Fruit fly (Drosophila melanogaster): Measurements from ENCODE around the gene Syt1.
A peak's percentile ranks its signal among the peaks of the same experiment; 100 is the strongest.

The Syt1 gene

dm6 chr2L:2799909-2800478 lies at the start of gene Syt1:
TSS of gene Syt1 (minus strand) at chr2L:2799979.
- TF ChIP-seq usp (GFP tag; optimal IDR thresholded peaks at IDR 0.05): no peak
- TF ChIP-seq GATAd (GFP tag; optimal IDR thresholded peaks at IDR 0.05): no peak

- TF ChIP-seq Rel (GFP tag; optimal IDR thresholded peaks at IDR 0.05) (no peak), Rel (tag; optimal IDR thresholded peaks at IDR 0.05) (peak; percentile 81), Abd-B (GFP tag; optimal IDR thresholded peaks at IDR 0.05) (no peak)
These were observed 47.4 kb upstream of the Syt1 start, which contains the start of the genes CG3117 and CG2983 for dm6 chr2L:2847112-2847682. TSS of gene CG3117 (minus strand) at chr2L:2847212. TSS of gene CG2983 (plus strand) at chr2L:2847632.

- TF ChIP-seq fru (GFP tag; optimal IDR thresholded peaks at IDR 0.05): peak; percentile 1
- no peak for TF ChIP-seq Sp1 (GFP tag; optimal IDR thresholded peaks at IDR 0.05)
- TF ChIP-seq Rel (GFP tag; optimal IDR thresholded peaks at IDR 0.05): no peak
- peak; percentile 31 for TF ChIP-seq Rel (tag; optimal IDR thresholded peaks at IDR 0.05)
- no peak for TF ChIP-seq Hnf4 (GFP tag; optimal IDR thresholded peaks at IDR 0.05)
- no peak for TF ChIP-seq ey (GFP tag; optimal IDR thresholded peaks at IDR 0.05)
These were observed 45.9 kb upstream of the Syt1 start, which contains the start of gene CG18557 for dm6 chr2L:2845634-2846033. TSS of gene CG18557 (minus strand) at chr2L:2845734.

- TF ChIP-seq Hr83 (GFP tag; optimal IDR thresholded peaks at IDR 0.05; ENCODE audit: poor library complexity, severe bottlenecking) (no peak), tai (GFP tag; optimal IDR thresholded peaks at IDR 0.05) (no peak), sv (GFP tag; optimal IDR thresholded peaks at IDR 0.05) (no peak), Vsx2 (GFP tag; optimal IDR thresholded peaks at IDR 0.05; ENCODE audit: partially characterized antibody) (no peak), psq (GFP tag; optimal IDR thresholded peaks at IDR 0.05) (no peak), dl (GFP tag; optimal IDR thresholded peaks at IDR 0.05; ENCODE audit: insufficient read depth in 1 of 2, partially characterized antibody in 2 of 2) (no peak), h (GFP tag; optimal IDR thresholded peaks at IDR 0.05) (no peak), sage (GFP tag; optimal IDR thresholded peaks at IDR 0.05) (no peak), br (GFP tag; optimal IDR thresholded peaks at IDR 0.05) (no peak), Sp1 (GFP tag; optimal IDR thresholded peaks at IDR 0.05) (no peak), CrebA (GFP tag; optimal IDR thresholded peaks at IDR 0.05; ENCODE audit: borderline replicate concordance) (no peak), Dif (GFP tag; optimal IDR thresholded peaks at IDR 0.05; ENCODE audit: partially characterized antibody) (no peak), pan (optimal IDR thresholded peaks at IDR 0.05) (no peak), GATAd (GFP tag; optimal IDR thresholded peaks at IDR 0.05) (no peak), dmrt93B (GFP tag; optimal IDR thresholded peaks at IDR 0.05) (no peak), Rel (GFP tag; optimal IDR thresholded peaks at IDR 0.05) (no peak), Rel (tag; optimal IDR thresholded peaks at IDR 0.05) (no peak), Myc (optimal IDR thresholded peaks at IDR 0.05) (no peak)
These were observed 44.6 kb upstream of the Syt1 start, which contains the start of gene CG18558 for dm6 chr2L:2844413-2844812. TSS of gene CG18558 (minus strand) at chr2L:2844513.

- TF ChIP-seq woc (GFP tag; optimal IDR thresholded peaks at IDR 0.05) (no peak), br (GFP tag; optimal IDR thresholded peaks at IDR 0.05) (no peak), Dfd (GFP tag; optimal IDR thresholded peaks at IDR 0.05) (no peak), sage (GFP tag; optimal IDR thresholded peaks at IDR 0.05) (no peak), Abd-B (GFP tag; optimal IDR thresholded peaks at IDR 0.05) (no peak), jim (GFP tag; optimal IDR thresholded peaks at IDR 0.05) (no peak)
These were observed 40.5 kb upstream of the Syt1 start for dm6 chr2L:2840311-2840710.

- TF ChIP-seq rgr (GFP tag; optimal IDR thresholded peaks at IDR 0.05): no peak
- no peak for TF ChIP-seq jim (GFP tag; optimal IDR thresholded peaks at IDR 0.05)
- TF ChIP-seq Dfd (GFP tag; optimal IDR thresholded peaks at IDR 0.05): no peak
- no peak for TF ChIP-seq lola (GFP tag; optimal IDR thresholded peaks at IDR 0.05)
- TF ChIP-seq dsf (GFP tag; optimal IDR thresholded peaks at IDR 0.05; ENCODE audit: borderline replicate concordance): no peak
- TF ChIP-seq GATAd (GFP tag; optimal IDR thresholded peaks at IDR 0.05): no peak
- TF ChIP-seq tai (GFP tag; optimal IDR thresholded peaks at IDR 0.05): no peak
- TF ChIP-seq dmrt93B (GFP tag; optimal IDR thresholded peaks at IDR 0.05): no peak
- TF ChIP-seq N (GFP tag; optimal IDR thresholded peaks at IDR 0.05): no peak
- no peak for TF ChIP-seq usp (GFP tag; optimal IDR thresholded peaks at IDR 0.05)
- no peak for TF ChIP-seq Sp1 (GFP tag; optimal IDR thresholded peaks at IDR 0.05)
- TF ChIP-seq CrebA (GFP tag; optimal IDR thresholded peaks at IDR 0.05; ENCODE audit: borderline replicate concordance): no peak
- TF ChIP-seq ey (GFP tag; optimal IDR thresholded peaks at IDR 0.05): no peak
- no peak for TF ChIP-seq woc (GFP tag; optimal IDR thresholded peaks at IDR 0.05)
- TF ChIP-seq Hr78 (GFP tag; optimal IDR thresholded peaks at IDR 0.05): no peak
- no peak for TF ChIP-seq Jra (GFP tag; optimal IDR thresholded peaks at IDR 0.05)
- no peak for TF ChIP-seq Mio (GFP tag; optimal IDR thresholded peaks at IDR 0.05)
These were observed 40.1 kb upstream of the Syt1 start, which contains the start of gene CG2975 for dm6 chr2L:2839850-2840249. TSS of gene CG2975 (plus strand) at chr2L:2840124.

All from whole organism, wandering third instar larva.